Worm (Caenorhabditis elegans) whole organism, late embryonic: Measurements from ENCODE around the gene F39G3.5.

Source experiments
- T23F11.4 ChIP-seq: fragments of 200-800 bp; sonication (Bioruptor generic); optimal IDR thresholded peaks from 2 replicates; lab custom pipeline; 2018; ENCODE audit warnings: mild to moderate bottlenecking, missing genetic modification characterization, missing compliant biosample characterization
- ama-1 ChIP-seq: fragments of 150-350 bp; optimal IDR thresholded peaks from 2 replicates; lab custom pipeline; 2014
- ceh-2 ChIP-seq: sonication (generic microtip); optimal IDR thresholded peaks from 2 replicates; lab custom pipeline; 2016; ENCODE audit warnings: missing genotype, missing genetic modification characterization, missing compliant biosample characterization
- ceh-30 ChIP-seq: fragments of 150-350 bp; optimal IDR thresholded peaks from 2 replicates; lab custom pipeline; 2014; ENCODE audit warnings: missing biosample characterization, missing genetic modification characterization
- ceh-34 ChIP-seq: sonication (generic microtip); optimal IDR thresholded peaks from 2 replicates; lab custom pipeline; 2016; ENCODE audit warnings: mild to moderate bottlenecking, missing genetic modification characterization, missing compliant biosample characterization
- ets-4 ChIP-seq: sonication (generic microtip); optimal IDR thresholded peaks from 2 replicates; lab custom pipeline; 2016; ENCODE audit warnings: missing genetic modification characterization, missing compliant biosample characterization
- fkh-10 ChIP-seq: fragments of 150-350 bp; optimal IDR thresholded peaks from 2 replicates; lab custom pipeline; 2014; ENCODE audit warnings: missing biosample characterization, missing genetic modification reagents, missing genetic modification characterization
- fkh-6 ChIP-seq: sonication (generic microtip); optimal IDR thresholded peaks from 2 replicates; lab custom pipeline; 2016; ENCODE audit warnings: missing genetic modification characterization, missing compliant biosample characterization
- npax-4 ChIP-seq: sonication (generic microtip); optimal IDR thresholded peaks from 2 replicates; lab custom pipeline; 2016; ENCODE audit warnings: missing genetic modification characterization, missing compliant biosample characterization
- pha-4 ChIP-seq: fragments of 150-350 bp; optimal IDR thresholded peaks from 2 replicates; lab custom pipeline; 2018; ENCODE audit warnings: missing biosample characterization, missing genetic modification reagents, missing genetic modification characterization
- rnt-1 ChIP-seq: sonication (generic microtip); optimal IDR thresholded peaks from 2 replicates; lab custom pipeline; 2016; ENCODE audit warnings: missing genetic modification characterization, missing compliant biosample characterization
- unc-55 ChIP-seq: sonication (generic microtip); optimal IDR thresholded peaks from 2 replicates; lab custom pipeline; 2017; ENCODE audit warnings: missing biosample characterization, missing genetic modification reagents, missing genetic modification characterization

ce11 chrV:4710464-4710863 is 11.9 kb upstream of the F39G3.5 start, which contains the start of gene oac-24:
- TF ChIP-seq ceh-30 (tag; lab: Kevin White, UChicago) (no peak), fkh-6 (no peak), pha-4 (tag; lab: Kevin White, UChicago) (no peak), T23F11.4 (GFP tag; lab: Kevin White, UChicago) (no peak), ama-1 (lab: Kevin White, UChicago) (no peak), rnt-1 (tag; lab: Kevin White, UChicago) (no peak), fkh-10 (GFP tag; lab: Kevin White, UChicago) (no peak), npax-4 (tag; lab: Kevin White, UChicago) (no peak), ets-4 (tag; lab: Kevin White, UChicago) (no peak), ceh-34 (no peak), unc-55 (GFP tag; lab: Kevin White, UChicago) (no peak), ceh-2 (tag; lab: Kevin White, UChicago) (no peak)
